Worm (Caenorhabditis elegans) whole organism, L1 larva: ENCODE data around the gene wee-1.1.

Experiments
- C34B4.2 ChIP-seq: sonication (generic microtip); optimal IDR thresholded peaks from 2 replicates; lab custom pipeline; 2017; ENCODE audit warnings: mild to moderate bottlenecking, missing genetic modification characterization, missing compliant biosample characterization
- F16B12.6 ChIP-seq: fragments of 150-350 bp; optimal IDR thresholded peaks from 2 replicates; lab custom pipeline; 2014; ENCODE audit warnings: missing biosample characterization, missing genetic modification characterization
- Y116A8C.19 ChIP-seq: sonication (generic microtip); optimal IDR thresholded peaks from 2 replicates; lab custom pipeline; 2016; ENCODE audit warnings: missing compliant biosample characterization, missing genetic modification characterization, borderline replicate concordance
- aly-2 ChIP-seq: fragments of 150-350 bp; optimal IDR thresholded peaks from 2 replicates; lab custom pipeline; 2014; ENCODE audit warnings: missing biosample characterization, missing genetic modification characterization
- ama-1 ChIP-seq: fragments of 150-350 bp; optimal IDR thresholded peaks from 2 replicates; lab custom pipeline; 2014
- blmp-1 ChIP-seq: fragments of 150-350 bp; optimal IDR thresholded peaks from 2 replicates; lab custom pipeline; 2014; ENCODE audit warnings: missing biosample characterization, missing genetic modification characterization
- ceh-63 ChIP-seq: fragments of 200-800 bp; sonication (Bioruptor generic); optimal IDR thresholded peaks from 2 replicates; lab custom pipeline; 2018; ENCODE audit warnings: mild to moderate bottlenecking, missing genetic modification characterization, missing compliant biosample characterization
- ceh-90 ChIP-seq: sonication (generic microtip); optimal IDR thresholded peaks from 2 replicates; lab custom pipeline; 2016; ENCODE audit warnings: missing genetic modification characterization, missing compliant biosample characterization
- ces-1 ChIP-seq: fragments of 150-350 bp; optimal IDR thresholded peaks from 2 replicates; lab custom pipeline; 2014; ENCODE audit warnings: missing biosample characterization, missing genetic modification reagents, missing genetic modification characterization
- dsc-1 ChIP-seq: sonication (generic microtip); optimal IDR thresholded peaks from 2 replicates; lab custom pipeline; 2016; ENCODE audit warnings: mild to moderate bottlenecking, missing genetic modification characterization, missing compliant biosample characterization
- efl-1 ChIP-seq, 4 experiments: fragments of 150-350 bp; optimal IDR thresholded peaks in 3 of 4; peaks in 1 of 4; 1 replicate in 1 of 4; 2 replicates in 3 of 4; lab custom pipeline; 2014; ENCODE audit warnings: missing biosample characterization in 2 of 4, missing genetic modification characterization in 2 of 4, missing genetic modification reagents in 2 of 4
- egl-13 ChIP-seq: sonication (generic microtip); optimal IDR thresholded peaks from 2 replicates; lab custom pipeline; 2016; ENCODE audit warnings: missing genotype, missing genetic modification reagents, missing genetic modification characterization, missing compliant biosample characterization
- elt-2 ChIP-seq: sonication (generic microtip); optimal IDR thresholded peaks from 2 replicates; lab custom pipeline; 2016; ENCODE audit warnings: missing genetic modification characterization, mild to moderate bottlenecking, inconsistent platforms, missing compliant biosample characterization, missing genetic modification reagents
- fkh-10 ChIP-seq: sonication (generic microtip); optimal IDR thresholded peaks from 2 replicates; lab custom pipeline; 2017; ENCODE audit warnings: missing biosample characterization, missing genetic modification reagents, missing genetic modification characterization
- fkh-4 ChIP-seq: sonication (generic microtip); optimal IDR thresholded peaks from 2 replicates; lab custom pipeline; 2016; ENCODE audit warnings: missing compliant biosample characterization, missing genetic modification characterization, borderline replicate concordance
- fos-1 ChIP-seq: fragments of 150-350 bp; optimal IDR thresholded peaks from 2 replicates; lab custom pipeline; 2014; ENCODE audit warnings: missing biosample characterization, missing genetic modification characterization
- grh-1 ChIP-seq: fragments of 200-800 bp; sonication (Bioruptor generic); IDR thresholded peaks from 2 replicates; pipeline ENCODE4 v1.3.6; 2022; ENCODE audit warnings: missing genetic modification reagents, missing genetic modification characterization, missing compliant biosample characterization
- hlh-17 ChIP-seq: fragments of 200-800 bp; sonication (Bioruptor generic); optimal IDR thresholded peaks from 2 replicates; lab custom pipeline; 2018; ENCODE audit warnings: missing genetic modification characterization, mild to moderate bottlenecking, missing compliant biosample characterization, moderate library complexity, borderline replicate concordance
- hlh-4 ChIP-seq: sonication (generic microtip); optimal IDR thresholded peaks from 2 replicates; lab custom pipeline; 2016; ENCODE audit warnings: mild to moderate bottlenecking, missing genetic modification characterization, missing compliant biosample characterization
- irx-1 ChIP-seq: sonication (generic microtip); optimal IDR thresholded peaks from 2 replicates; lab custom pipeline; 2016; ENCODE audit warnings: missing genetic modification characterization, missing compliant biosample characterization
- isw-1 ChIP-seq: fragments of 200-800 bp; sonication (Bioruptor generic); IDR thresholded peaks from 2 replicates; pipeline ENCODE4 v1.3.6; 2022; ENCODE audit warnings: missing genetic modification characterization, missing compliant biosample characterization
- jun-1 ChIP-seq: fragments of 150-350 bp; optimal IDR thresholded peaks from 2 replicates; lab custom pipeline; 2014; ENCODE audit warnings: missing biosample characterization, missing genetic modification reagents, missing genetic modification characterization
- lin-14 ChIP-seq: fragments of 200-800 bp; sonication (Bioruptor generic); optimal IDR thresholded peaks from 2 replicates; lab custom pipeline; 2018; ENCODE audit warnings: mild to moderate bottlenecking, missing genetic modification characterization, moderate library complexity, missing compliant biosample characterization
- lin-15B ChIP-seq: fragments of 150-350 bp; sonication (generic microtip); optimal IDR thresholded peaks from 3 replicates; lab custom pipeline; 2014; ENCODE audit warnings: missing biosample characterization, missing genetic modification characterization
- lir-3 ChIP-seq: sonication (generic microtip); optimal IDR thresholded peaks from 2 replicates; lab custom pipeline; 2016; ENCODE audit warnings: mild to moderate bottlenecking, missing genetic modification characterization, moderate library complexity, missing compliant biosample characterization; ENCODE audit not compliant: poor library complexity
- lsy-2 ChIP-seq, 2 experiments: fragments of 150-350 bp; optimal IDR thresholded peaks; 2 replicates each; lab custom pipeline; 2014; ENCODE audit warnings: missing biosample characterization in 2 of 2, missing genetic modification characterization in 2 of 2
- mab-9 ChIP-seq: fragments of 200-800 bp; sonication (Bioruptor generic); IDR thresholded peaks from 2 replicates; pipeline ENCODE4 v1.3.6; 2022; ENCODE audit warnings: missing genetic modification reagents, missing genetic modification characterization, missing compliant biosample characterization
- mdl-1 ChIP-seq, 2 experiments: fragments of 150-350 bp; optimal IDR thresholded peaks; 2 replicates each; lab custom pipeline; 2014 to 2017; ENCODE audit warnings: missing biosample characterization in 2 of 2, missing genetic modification characterization in 2 of 2, inconsistent platforms in 1 of 2
- mef-2 ChIP-seq: fragments of 150-350 bp; optimal IDR thresholded peaks from 2 replicates; lab custom pipeline; 2014; ENCODE audit warnings: missing biosample characterization, missing genetic modification characterization
- nhr-11 ChIP-seq: fragments of 150-350 bp; optimal IDR thresholded peaks from 2 replicates; lab custom pipeline; 2014; ENCODE audit warnings: missing biosample characterization, missing genetic modification characterization
- nhr-19 ChIP-seq: fragments of 200-800 bp; sonication (Bioruptor generic); conservative IDR thresholded peaks from 2 replicates; pipeline ENCODE4 v1.3.6; 2022; ENCODE audit warnings: missing genetic modification characterization, missing compliant biosample characterization
- nhr-20 ChIP-seq: sonication (generic microtip); optimal IDR thresholded peaks from 2 replicates; lab custom pipeline; 2016; ENCODE audit warnings: mild to moderate bottlenecking, missing genetic modification characterization, missing compliant biosample characterization
- nhr-28 ChIP-seq: fragments of 150-350 bp; optimal IDR thresholded peaks from 2 replicates; lab custom pipeline; 2014; ENCODE audit warnings: missing biosample characterization, missing genetic modification characterization
- nhr-71 ChIP-seq: sonication (generic microtip); optimal IDR thresholded peaks from 2 replicates; lab custom pipeline; 2016; ENCODE audit warnings: mild to moderate bottlenecking, missing genetic modification characterization, moderate library complexity, missing compliant biosample characterization
- nhr-76 ChIP-seq: sonication (generic microtip); optimal IDR thresholded peaks from 2 replicates; lab custom pipeline; 2017; ENCODE audit warnings: missing biosample characterization, missing genetic modification characterization
- nhr-84 ChIP-seq: sonication (generic microtip); optimal IDR thresholded peaks from 2 replicates; lab custom pipeline; 2017; ENCODE audit warnings: missing biosample characterization, missing genetic modification characterization
- nhr-85 ChIP-seq: sonication (generic microtip); peaks from one replicate; lab custom pipeline; 2016; ENCODE audit warnings: missing genetic modification characterization, inconsistent platforms, missing compliant biosample characterization
- nhr-90 ChIP-seq: sonication (generic microtip); optimal IDR thresholded peaks from 2 replicates; lab custom pipeline; 2016; ENCODE audit warnings: mild to moderate bottlenecking, missing genetic modification characterization, missing compliant biosample characterization; ENCODE audit not compliant: poor library complexity
- pag-3 ChIP-seq: sonication (generic microtip); optimal IDR thresholded peaks from 2 replicates; lab custom pipeline; 2017; ENCODE audit warnings: missing genetic modification characterization, mild to moderate bottlenecking, missing compliant biosample characterization, antibody characterized with exemption, borderline replicate concordance; ENCODE audit not compliant: insufficient read depth
- pqm-1 ChIP-seq: sonication (generic microtip); optimal IDR thresholded peaks from 3 replicates; lab custom pipeline; 2017; ENCODE audit warnings: missing biosample characterization, missing genetic modification characterization
- skn-1 ChIP-seq: fragments of 150-350 bp; optimal IDR thresholded peaks from 2 replicates; lab custom pipeline; 2014; ENCODE audit warnings: missing biosample characterization, missing genetic modification characterization
- snpc-4 ChIP-seq: fragments of 150-350 bp; optimal IDR thresholded peaks from 2 replicates; lab custom pipeline; 2014; ENCODE audit warnings: missing biosample characterization, missing genetic modification characterization
- snu-23 ChIP-seq: sonication (generic microtip); optimal IDR thresholded peaks from 2 replicates; lab custom pipeline; 2016; ENCODE audit warnings: missing genetic modification characterization, missing compliant biosample characterization
- sox-4 ChIP-seq: sonication (generic microtip); optimal IDR thresholded peaks from 2 replicates; lab custom pipeline; 2016; ENCODE audit warnings: missing genetic modification characterization, missing compliant biosample characterization
- swsn-7 ChIP-seq: sonication (generic microtip); optimal IDR thresholded peaks from 2 replicates; lab custom pipeline; 2016; ENCODE audit warnings: missing genetic modification characterization, missing compliant biosample characterization
- tbx-2 ChIP-seq: sonication (generic microtip); optimal IDR thresholded peaks from 2 replicates; lab custom pipeline; 2016; ENCODE audit warnings: missing genetic modification characterization, missing compliant biosample characterization
- tlp-1 ChIP-seq: fragments of 150-350 bp; optimal IDR thresholded peaks from 2 replicates; lab custom pipeline; 2014; ENCODE audit warnings: missing biosample characterization, missing genetic modification characterization
- unc-30 ChIP-seq: sonication (generic microtip); optimal IDR thresholded peaks from 2 replicates; lab custom pipeline; 2017; ENCODE audit warnings: missing biosample characterization, missing genetic modification characterization
- unc-98 ChIP-seq: fragments of 200-800 bp; sonication (Bioruptor generic); IDR thresholded peaks from 2 replicates; pipeline ENCODE4 v1.3.6; 2022; ENCODE audit warnings: missing genetic modification characterization, missing compliant biosample characterization
- xbp-1 ChIP-seq: sonication (generic microtip); optimal IDR thresholded peaks from 2 replicates; lab custom pipeline; 2016; ENCODE audit warnings: missing genetic modification characterization, missing compliant biosample characterization
- ztf-11 ChIP-seq, 2 experiments: sonication (generic microtip); optimal IDR thresholded peaks; 2 replicates each; lab custom pipeline; 2016 to 2017; ENCODE audit warnings: missing genetic modification characterization in 2 of 2, missing biosample characterization in 1 of 2, missing compliant biosample characterization in 1 of 2
- ztf-4 ChIP-seq: fragments of 150-350 bp; optimal IDR thresholded peaks from 2 replicates; lab custom pipeline; 2014; ENCODE audit warnings: missing biosample characterization, missing genetic modification characterization

wee-1.1 gene

ce11 chrII:9600022-9600722 lies 16.8 kb upstream of the wee-1.1 start (continued):
- no peak for TF ChIP-seq ztf-11 (tag; optimal IDR thresholded peaks at IDR 0.05; lab: Kevin White, UChicago)
- TF ChIP-seq ztf-4 (tag; lab: Kevin White, UChicago): peak; percentile 36
- no peak for TF ChIP-seq ama-1
- TF ChIP-seq swsn-7: no peak
- no peak for TF ChIP-seq fos-1
- no peak for TF ChIP-seq Y116A8C.19 (tag; lab: Kevin White, UChicago)
- no peak for TF ChIP-seq nhr-85 (tag; lab: Kevin White, UChicago)
- TF ChIP-seq lsy-2 (tag; optimal IDR thresholded peaks at IDR 0.05; lab: Kevin White, UChicago): no peak
- no peak for TF ChIP-seq nhr-90
- TF ChIP-seq fkh-10 (GFP tag; lab: Kevin White, UChicago): no peak
- peak; percentile 25 for TF ChIP-seq lin-14 (GFP tag; lab: Kevin White, UChicago)
- TF ChIP-seq ceh-63 (GFP tag; lab: Kevin White, UChicago): no peak
- no peak for TF ChIP-seq tlp-1 (tag; lab: Kevin White, UChicago)
- TF ChIP-seq pag-3: no peak
- TF ChIP-seq jun-1 (tag; lab: Kevin White, UChicago): no peak
- TF ChIP-seq ces-1: no peak
- no peak for TF ChIP-seq lin-15B (tag; lab: Kevin White, UChicago)
- no peak for TF ChIP-seq mab-9 (GFP tag; lab: Robert Waterston, UW)
- TF ChIP-seq skn-1: no peak
- TF ChIP-seq efl-1 (optimal IDR thresholded peaks at IDR 0.05; lab: Kevin White, UChicago): no peak
- peak in 1 of 2 experiments; percentile 37 for TF ChIP-seq efl-1 (GFP tag; optimal IDR thresholded peaks at IDR 0.05 in 1 of 2; lab: Kevin White, UChicago)
- TF ChIP-seq ceh-90 (tag; lab: Kevin White, UChicago): no peak
- no peak for TF ChIP-seq nhr-28 (tag; lab: Kevin White, UChicago)
- TF ChIP-seq nhr-71 (tag; lab: Kevin White, UChicago): peak; percentile 46
- peak; percentile 43 for TF ChIP-seq elt-2 (tag; lab: Kevin White, UChicago)
- peak; percentile 35 for TF ChIP-seq nhr-19 (GFP tag; lab: Robert Waterston, UW)
- no peak for TF ChIP-seq lir-3 (tag; lab: Kevin White, UChicago)
- TF ChIP-seq dsc-1 (tag; lab: Kevin White, UChicago): no peak
- no peak for TF ChIP-seq hlh-4 (tag; lab: Kevin White, UChicago)
- no peak for TF ChIP-seq egl-13 (tag; lab: Kevin White, UChicago)
- no peak for TF ChIP-seq tbx-2
- TF ChIP-seq nhr-76 (tag; lab: Kevin White, UChicago): no peak
- no peak for TF ChIP-seq xbp-1
- TF ChIP-seq grh-1: no peak
- peak; percentile 9 for TF ChIP-seq snu-23 (GFP tag; lab: Kevin White, UChicago)
- TF ChIP-seq F16B12.6 (tag; lab: Kevin White, UChicago): no peak
- TF ChIP-seq unc-98: no peak
- TF ChIP-seq pqm-1 (tag; lab: Kevin White, UChicago): no peak
- TF ChIP-seq mdl-1 (tag; optimal IDR thresholded peaks at IDR 0.05; lab: Kevin White, UChicago): no peak
- no peak for TF ChIP-seq snpc-4 (tag; lab: Kevin White, UChicago)
- no peak for TF ChIP-seq sox-4
- no peak for TF ChIP-seq C34B4.2
- TF ChIP-seq nhr-84 (tag; lab: Kevin White, UChicago): no peak
- no peak for TF ChIP-seq hlh-17 (GFP tag; lab: Kevin White, UChicago)
- no peak for TF ChIP-seq fkh-4 (tag; lab: Kevin White, UChicago)
- no peak for TF ChIP-seq irx-1 (tag; lab: Kevin White, UChicago)
- TF ChIP-seq blmp-1: no peak
- no peak for TF ChIP-seq mef-2 (tag; lab: Kevin White, UChicago)
- no peak for TF ChIP-seq isw-1 (GFP tag; lab: Robert Waterston, UW)
- TF ChIP-seq unc-30 (tag; lab: Kevin White, UChicago): no peak
- TF ChIP-seq aly-2 (tag; lab: Kevin White, UChicago): no peak
- TF ChIP-seq nhr-11 (tag; lab: Kevin White, UChicago): peak; percentile 46
- TF ChIP-seq nhr-20: no peak
- TF ChIP-seq, all 84 proteins: peak for 11
